Fruit fly (Drosophila melanogaster) whole organism, wandering third instar larva: ENCODE measurements around the gene CG17751.

ENCODE experiments used
- HLH106 ChIP-seq: fragments of 200-800 bp; optimal IDR thresholded peaks from 3 replicates; lab custom pipeline; 2019; ENCODE audit warnings: missing biosample characterization, mild to moderate bottlenecking, missing genetic modification characterization, moderate library complexity
- br ChIP-seq: fragments of 200-800 bp; sonication (Bioruptor generic); optimal IDR thresholded peaks from 2 replicates; lab custom pipeline; 2016; ENCODE audit warnings: missing biosample characterization, missing genetic modification characterization
- psq ChIP-seq: fragments of 200-800 bp; sonication (Bioruptor generic); optimal IDR thresholded peaks from 3 replicates; lab custom pipeline; 2017; ENCODE audit warnings: missing biosample characterization, mild to moderate bottlenecking, missing genetic modification characterization, moderate library complexity

- no peak for TF ChIP-seq br (GFP tag; lab: Kevin White, UChicago)
- TF ChIP-seq psq = peak; percentile 14
- no peak for TF ChIP-seq HLH106 (tag; lab: Kevin White, UChicago)
Observed at dm6 chr3R:19571938-19572337, 35.1 kb upstream of the CG17751 start.
